Fruit fly (Drosophila melanogaster) whole organism: ENCODE results near the gene kek1.

Experiments used
- CG8478 ChIP-seq: fragments of >200 bp; optimal IDR thresholded peaks from 2 replicates; lab custom pipeline; 2018; ENCODE audit warnings: inconsistent platforms
- EcR ChIP-seq, 2 experiments: fragments of >200 bp; optimal IDR thresholded peaks; 2 replicates each; lab custom pipeline; 2017; ENCODE audit warnings: missing biosample characterization in 2 of 2, missing genetic modification characterization in 2 of 2, missing genetic modification reagents in 2 of 2
- pan ChIP-seq: fragments of >200 bp; optimal IDR thresholded peaks from 2 replicates; lab custom pipeline; 2017
- psq ChIP-seq: fragments of >200 bp; optimal IDR thresholded peaks from 2 replicates; lab custom pipeline; 2017

- TF ChIP-seq psq (lab: Kevin White, UChicago) (no peak), pan (lab: Kevin White, UChicago) (no peak), EcR (GFP tag; optimal IDR thresholded peaks at IDR 0.05; lab: Kevin White, UChicago) (no peak), CG8478 (lab: Kevin White, UChicago) (no peak)
Observed at dm6 chr2L:12843448-12843847, 20.9 kb upstream of the kek1 start.
